Worm (Caenorhabditis elegans) whole organism, L4 larva: ENCODE measurements around the gene Y48A6C.4.
"Not testable (repeated sequence)": the region's sequence is repeated elsewhere in the genome, so short reads cannot be mapped to it uniquely, and the experiment has no call there.

ENCODE experiments used
- daf-16 ChIP-seq, 3 experiments: sonication (generic microtip); optimal IDR thresholded peaks; 2 replicates each; lab custom pipeline; 2016 to 2017; ENCODE audit warnings: missing genetic modification characterization in 3 of 3, missing genetic modification reagents in 3 of 3, mild to moderate bottlenecking in 2 of 3, missing compliant biosample characterization in 2 of 3, missing biosample characterization in 1 of 3, moderate library complexity in 1 of 3
- hlh-30 ChIP-seq: sonication (generic microtip); optimal IDR thresholded peaks from 2 replicates; lab custom pipeline; 2017; ENCODE audit warnings: antibody characterized with exemption, mild to moderate bottlenecking, missing genetic modification characterization, missing compliant biosample characterization; ENCODE audit not compliant: insufficient read depth
- jun-1 ChIP-seq: fragments of 150-350 bp; optimal IDR thresholded peaks from 2 replicates; lab custom pipeline; 2014; ENCODE audit warnings: missing biosample characterization, missing genetic modification reagents, missing genetic modification characterization
- mdl-1 ChIP-seq, 2 experiments: fragments of 150-350 bp in 1 of 2; sonication (generic microtip) in 1 of 2; optimal IDR thresholded peaks; 2 replicates each; lab custom pipeline; 2014 to 2017; ENCODE audit warnings: missing biosample characterization in 2 of 2, missing genetic modification characterization in 2 of 2
- nhr-237 ChIP-seq: sonication (generic microtip); optimal IDR thresholded peaks from 2 replicates; lab custom pipeline; 2017; ENCODE audit warnings: missing biosample characterization, missing genetic modification characterization
- nhr-42 ChIP-seq: fragments of 200-800 bp; sonication (Bioruptor generic); IDR thresholded peaks from 2 replicates; pipeline ENCODE4 v1.3.6; 2022; ENCODE audit warnings: missing genetic modification characterization, missing compliant biosample characterization
- nhr-77 ChIP-seq: fragments of 150-350 bp; optimal IDR thresholded peaks from 2 replicates; lab custom pipeline; 2014; ENCODE audit warnings: missing biosample characterization, missing genetic modification characterization
- snpc-1.2 ChIP-seq: fragments of 200-800 bp; sonication (Bioruptor generic); IDR thresholded peaks from 2 replicates; pipeline ENCODE4 v1.3.6; 2022; ENCODE audit warnings: missing genetic modification reagents, missing genetic modification characterization, missing compliant biosample characterization
- spr-3 ChIP-seq: fragments of 200-800 bp; sonication (Bioruptor generic); optimal IDR thresholded peaks from 2 replicates; lab custom pipeline; 2018; ENCODE audit warnings: mild to moderate bottlenecking, missing genetic modification characterization, missing compliant biosample characterization
- unc-39 ChIP-seq: sonication (generic microtip); optimal IDR thresholded peaks from 2 replicates; lab custom pipeline; 2017; ENCODE audit warnings: missing biosample characterization, missing genetic modification characterization
- zip-11 ChIP-seq: fragments of 200-800 bp; sonication (Bioruptor generic); IDR thresholded peaks from 2 replicates; pipeline ENCODE4 v1.3.6; 2022; ENCODE audit warnings: missing genetic modification characterization, missing compliant biosample characterization
- ztf-11 ChIP-seq: fragments of 150-350 bp; optimal IDR thresholded peaks from 2 replicates; lab custom pipeline; 2014; ENCODE audit warnings: missing biosample characterization, missing genetic modification characterization

ce11 chrIII:11079884-11080283, 39.7 kb upstream of the Y48A6C.4 start:
- TF ChIP-seq nhr-77 (tag; lab: Kevin White, UChicago); daf-16 (GFP tag; optimal IDR thresholded peaks at IDR 0.05; lab: Kevin White, UChicago); daf-16 (tag; optimal IDR thresholded peaks at IDR 0.05; lab: Kevin White, UChicago); nhr-42 (GFP tag; lab: Robert Waterston, UW); mdl-1 (tag; optimal IDR thresholded peaks at IDR 0.05; lab: Kevin White, UChicago); zip-11; snpc-1.2; spr-3 (GFP tag; lab: Kevin White, UChicago); nhr-237 (tag; lab: Kevin White, UChicago); hlh-30 (tag; lab: Kevin White, UChicago); ztf-11; unc-39 (tag; lab: Kevin White, UChicago); jun-1 (tag; lab: Kevin White, UChicago): not testable (repeated sequence)
